Fruit fly (Drosophila melanogaster) whole organism, prepupa: ENCODE data around the gene rumi.

Source experiments
- CG10631 ChIP-seq: fragments of 200-800 bp; sonication (Bioruptor generic); optimal IDR thresholded peaks from 2 replicates; lab custom pipeline; 2016; ENCODE audit warnings: missing biosample characterization, missing genetic modification characterization
- CG11294 ChIP-seq: fragments of 200-800 bp; sonication (Bioruptor generic); IDR thresholded peaks from 2 replicates; pipeline ENCODE4 v1.3.6; 2022; ENCODE audit warnings: missing biosample characterization, missing genetic modification characterization
- CG11762 ChIP-seq: fragments of 200-800 bp; sonication (Bioruptor generic); optimal IDR thresholded peaks from 3 replicates; lab custom pipeline; 2016; ENCODE audit warnings: missing biosample characterization, missing genetic modification characterization; ENCODE audit not compliant: insufficient read depth
- CG15336 ChIP-seq: fragments of 200-800 bp; sonication (Bioruptor generic); IDR thresholded peaks from 2 replicates; pipeline ENCODE4 v1.3.6; 2022; ENCODE audit warnings: missing biosample characterization, missing genetic modification characterization
- CG34406 ChIP-seq: fragments of 200-800 bp; sonication (Bioruptor generic); optimal IDR thresholded peaks from 3 replicates; lab custom pipeline; 2016; ENCODE audit warnings: missing biosample characterization, missing genetic modification characterization
- CG6276 ChIP-seq: fragments of 200-800 bp; sonication (Bioruptor generic); optimal IDR thresholded peaks from 2 replicates; lab custom pipeline; 2017; ENCODE audit warnings: missing biosample characterization, mild to moderate bottlenecking, missing genetic modification characterization
- CG6792 ChIP-seq: fragments of 200-800 bp; sonication (Bioruptor generic); optimal IDR thresholded peaks from 3 replicates; lab custom pipeline; 2016; ENCODE audit warnings: missing biosample characterization, missing genetic modification characterization
- CG8319 ChIP-seq: fragments of 200-800 bp; sonication (Bioruptor generic); optimal IDR thresholded peaks from 3 replicates; lab custom pipeline; 2016; ENCODE audit warnings: missing biosample characterization, missing genetic modification characterization
- CG9139 ChIP-seq: fragments of 200-800 bp; sonication (Bioruptor generic); optimal IDR thresholded peaks from 3 replicates; lab custom pipeline; 2017; ENCODE audit warnings: missing biosample characterization, mild to moderate bottlenecking, missing genetic modification characterization
- Eip75B ChIP-seq: fragments of 200-800 bp; sonication (Bioruptor generic); optimal IDR thresholded peaks from 3 replicates; lab custom pipeline; 2016; ENCODE audit warnings: missing biosample characterization, missing genetic modification characterization
- Eip93F ChIP-seq: fragments of 200-800 bp; sonication (Bioruptor generic); optimal IDR thresholded peaks from 2 replicates; lab custom pipeline; 2016; ENCODE audit warnings: missing biosample characterization, mild to moderate bottlenecking, missing genetic modification characterization
- Ets96B ChIP-seq: fragments of 200-800 bp; optimal IDR thresholded peaks from 2 replicates; lab custom pipeline; 2019; ENCODE audit warnings: missing biosample characterization, mild to moderate bottlenecking, missing genetic modification characterization, moderate library complexity
- Gug ChIP-seq: fragments of 200-800 bp; sonication (Bioruptor generic); IDR thresholded peaks from 2 replicates; pipeline ENCODE4 v1.3.6; 2022; ENCODE audit warnings: missing biosample characterization, missing genetic modification characterization
- Hr39 ChIP-seq: fragments of 200-800 bp; sonication (Bioruptor generic); optimal IDR thresholded peaks from 2 replicates; lab custom pipeline; 2016; ENCODE audit warnings: missing biosample characterization, missing genetic modification characterization
- Hr4 ChIP-seq: fragments of 200-800 bp; sonication (Bioruptor generic); optimal IDR thresholded peaks from 3 replicates; lab custom pipeline; 2016; ENCODE audit warnings: missing biosample characterization, missing genetic modification characterization
- Lpt ChIP-seq: fragments of 200-800 bp; sonication (Bioruptor generic); optimal IDR thresholded peaks from 3 replicates; lab custom pipeline; 2016; ENCODE audit warnings: missing biosample characterization, missing genetic modification characterization
- OdsH ChIP-seq: fragments of 200-800 bp; sonication (Bioruptor generic); optimal IDR thresholded peaks from 3 replicates; lab custom pipeline; 2016; ENCODE audit warnings: missing biosample characterization, missing genetic modification characterization
- Sox14 ChIP-seq: fragments of 200-800 bp; sonication (Bioruptor generic); optimal IDR thresholded peaks from 3 replicates; lab custom pipeline; 2016; ENCODE audit warnings: missing biosample characterization, missing genetic modification characterization
- Sox15 ChIP-seq: fragments of 200-800 bp; sonication (Bioruptor generic); optimal IDR thresholded peaks from 3 replicates; lab custom pipeline; 2016; ENCODE audit warnings: missing biosample characterization, missing genetic modification characterization
- acj6 ChIP-seq: fragments of 200-800 bp; sonication (Bioruptor generic); optimal IDR thresholded peaks from 3 replicates; lab custom pipeline; 2016; ENCODE audit warnings: missing biosample characterization, missing genetic modification characterization
- dac ChIP-seq: fragments of 200-800 bp; sonication (Bioruptor generic); optimal IDR thresholded peaks from 2 replicates; lab custom pipeline; 2017; ENCODE audit warnings: missing biosample characterization, mild to moderate bottlenecking, missing genetic modification characterization
- fd59A ChIP-seq: fragments of 200-800 bp; sonication (Bioruptor generic); optimal IDR thresholded peaks from 2 replicates; lab custom pipeline; 2017; ENCODE audit warnings: missing biosample characterization, mild to moderate bottlenecking, missing genetic modification characterization, missing genetic modification reagents
- fd85E ChIP-seq: fragments of 200-800 bp; sonication (Bioruptor generic); optimal IDR thresholded peaks from 3 replicates; lab custom pipeline; 2016; ENCODE audit warnings: missing biosample characterization, missing genetic modification characterization
- lz ChIP-seq: fragments of 200-800 bp; sonication (Bioruptor generic); optimal IDR thresholded peaks from 3 replicates; lab custom pipeline; 2016; ENCODE audit warnings: missing biosample characterization, missing genetic modification characterization
- pdm3 ChIP-seq: fragments of 200-800 bp; sonication (Bioruptor generic); optimal IDR thresholded peaks from 3 replicates; lab custom pipeline; 2016; ENCODE audit warnings: missing biosample characterization, missing genetic modification characterization
- salr ChIP-seq, 2 experiments: fragments of 200-800 bp; sonication (Bioruptor generic); optimal IDR thresholded peaks; 3 replicates each; lab custom pipeline; 2016 to 2018; ENCODE audit warnings: missing biosample characterization in 2 of 2, missing genetic modification characterization in 2 of 2, mild to moderate bottlenecking in 1 of 2
- ss ChIP-seq, 2 experiments: fragments of 200-800 bp; sonication (Bioruptor generic); optimal IDR thresholded peaks; 2 replicates in 1 of 2; 3 replicates in 1 of 2; lab custom pipeline; 2017 to 2018; ENCODE audit warnings: mild to moderate bottlenecking in 2 of 2, missing biosample characterization in 2 of 2, missing genetic modification characterization in 2 of 2, moderate library complexity in 1 of 2
- svp ChIP-seq: fragments of 200-800 bp; sonication (Bioruptor generic); peaks from one replicate; lab custom pipeline; 2016; ENCODE audit warnings: missing biosample characterization, missing genetic modification characterization
- vri ChIP-seq: fragments of 200-800 bp; sonication (Bioruptor generic); optimal IDR thresholded peaks from 3 replicates; lab custom pipeline; 2016; ENCODE audit warnings: missing biosample characterization, mild to moderate bottlenecking, missing genetic modification characterization

The rumi gene

DNA sequence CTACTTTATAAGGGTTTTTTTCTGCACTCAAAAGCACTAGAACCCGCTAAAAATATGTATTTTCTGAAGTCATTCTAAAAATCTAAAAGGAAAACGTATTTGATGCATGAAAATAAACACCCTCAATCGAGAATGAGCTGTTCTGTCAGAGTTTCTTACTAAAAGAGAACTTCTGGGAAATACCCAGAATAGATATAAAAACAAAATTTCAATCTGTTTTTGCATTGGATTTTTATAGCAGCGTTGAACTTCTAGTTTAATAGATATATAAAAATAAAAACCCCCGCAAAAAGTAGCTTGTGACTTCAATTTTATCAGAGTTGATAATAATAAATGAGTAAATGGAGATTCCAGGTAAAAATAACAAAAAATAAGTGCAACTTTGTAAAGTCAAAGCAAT, 32.0 kb downstream of the rumi start:
- TF ChIP-seq salr (GFP tag; optimal IDR thresholded peaks at IDR 0.05; lab: Kevin White, UChicago) (no peak), CG9139 (GFP tag; lab: Kevin White, UChicago) (no peak), Eip93F (no peak)
- TF ChIP-seq, all 60 proteins: peak for 0

DNA sequence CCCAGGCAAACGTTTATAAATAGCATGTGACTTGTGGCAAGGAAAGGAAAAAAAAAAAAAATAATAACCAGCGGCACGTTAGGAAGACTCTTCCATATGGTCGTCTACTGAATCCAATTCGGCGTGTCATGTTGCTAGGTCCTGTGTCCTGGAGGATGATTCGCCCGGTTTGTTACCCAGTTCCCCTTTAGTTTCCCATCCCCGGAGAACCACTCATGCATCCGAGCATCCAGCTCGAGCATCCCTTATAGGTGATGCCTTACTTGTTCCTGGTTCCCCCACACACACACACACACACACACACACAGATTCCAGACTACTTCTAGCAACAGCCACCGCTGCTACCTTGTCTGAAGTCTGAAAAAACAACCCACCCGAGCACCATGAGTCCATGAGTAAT, 32.5 kb downstream of the rumi start:
- no peak for TF ChIP-seq Eip75B (GFP tag; lab: Kevin White, UChicago)

DNA sequence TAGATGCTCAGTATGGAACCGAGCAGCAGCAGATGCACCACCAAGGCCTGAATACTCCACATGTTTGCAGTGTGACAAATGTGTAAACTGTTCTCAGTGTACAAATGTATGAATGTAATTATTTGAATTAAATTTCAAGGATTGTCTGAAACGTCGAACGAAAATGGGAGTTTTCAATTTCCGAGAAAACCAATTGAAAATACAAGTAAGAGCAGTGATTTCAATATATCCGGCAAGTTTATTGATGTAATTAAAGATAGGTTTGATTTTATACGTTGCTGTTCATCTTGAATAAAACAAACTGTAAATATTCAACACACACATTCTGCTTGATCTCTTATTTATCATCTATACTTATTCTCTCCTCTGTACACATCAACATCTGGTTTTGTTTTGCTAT, 39.7 kb downstream of the rumi start, which contains the start of gene CG4907:
TSS of gene CG4907 (minus strand) at position 101 of the 400 bp plus-strand sequence.
- no peak for TF ChIP-seq CG10631
- no peak for TF ChIP-seq acj6 (GFP tag; lab: Kevin White, UChicago)

DNA sequence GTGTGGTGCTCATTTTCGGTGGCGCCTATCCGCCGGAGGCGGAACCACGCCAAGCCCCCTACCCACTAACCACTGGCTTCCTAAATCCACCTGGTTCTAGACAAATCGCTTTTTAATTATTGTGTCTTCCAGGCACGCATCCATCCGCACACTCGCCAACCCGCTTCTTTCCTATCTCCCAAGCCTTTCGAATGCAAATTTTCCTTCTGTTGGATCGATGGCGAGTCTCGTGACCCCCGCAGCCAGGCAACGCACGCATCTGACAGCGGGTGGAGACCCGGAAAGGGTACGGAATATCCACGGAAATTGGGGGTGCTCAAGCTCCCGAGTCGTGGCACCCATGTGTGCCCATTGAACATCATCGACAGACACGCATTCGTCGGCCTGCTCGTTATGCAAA, 43.2 kb downstream of the rumi start, which contains the start of gene CG13842:
TSS of gene CG13842 (minus strand) at position 101 of the 400 bp plus-strand sequence.
- no peak for TF ChIP-seq CG8319
- no peak for TF ChIP-seq fd85E
- TF ChIP-seq CG6276, result no peak
- no peak for TF ChIP-seq Lpt
- no peak for TF ChIP-seq CG11294
- TF ChIP-seq Gug (GFP tag; lab: Robert Waterston, UW), result no peak
- no peak for TF ChIP-seq Hr39 (GFP tag; lab: Kevin White, UChicago)
- TF ChIP-seq Sox14 (GFP tag; lab: Kevin White, UChicago), result no peak
- TF ChIP-seq Sox15 (GFP tag; lab: Kevin White, UChicago), result no peak
- TF ChIP-seq lz, result no peak
- no peak for TF ChIP-seq CG11762
- TF ChIP-seq, all 60 proteins: peak for 0

DNA sequence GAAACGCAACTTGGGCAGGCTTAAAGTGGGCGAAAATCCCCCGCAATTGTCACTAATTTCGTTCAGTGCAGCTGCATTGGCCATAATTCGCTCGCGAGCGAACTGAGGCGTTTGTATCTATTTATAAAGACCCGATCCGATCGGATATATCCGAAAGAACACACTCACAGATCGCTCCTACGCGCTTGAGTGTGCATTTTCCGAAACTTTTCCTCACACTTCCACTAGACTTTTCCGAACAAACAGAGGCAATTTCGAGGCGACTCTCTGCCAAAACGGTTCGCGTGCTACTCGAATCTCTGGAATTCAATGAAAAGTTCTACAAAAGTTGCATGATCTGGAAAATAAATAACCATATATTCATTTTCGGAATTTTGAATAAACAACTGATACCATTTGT, 48.6 kb downstream of the rumi start, which contains the start of the genes CG6972 and CCAP:
TSS of gene CG6972 (plus strand) at position 215 of the 400 bp plus-strand sequence.
TSS of gene CCAP (minus strand) at position 292 of the 400 bp plus-strand sequence.
- TF ChIP-seq Eip93F (no peak), CG8319 (no peak), CG6792 (GFP tag; lab: Kevin White, UChicago) (no peak), Ets96B (tag; lab: Kevin White, UChicago) (no peak), pdm3 (GFP tag; lab: Kevin White, UChicago) (no peak), CG34406 (GFP tag; lab: Kevin White, UChicago) (no peak), Sox15 (GFP tag; lab: Kevin White, UChicago) (no peak), CG15336 (GFP tag; lab: Robert Waterston, UW) (no peak), dac (GFP tag; lab: Kevin White, UChicago) (no peak), OdsH (GFP tag; lab: Kevin White, UChicago) (no peak), ss (GFP tag; optimal IDR thresholded peaks at IDR 0.05; lab: Kevin White, UChicago) (no peak), Gug (GFP tag; lab: Robert Waterston, UW) (no peak), vri (no peak), Hr4 (no peak), svp (GFP tag; lab: Kevin White, UChicago) (no peak), fd59A (GFP tag; lab: Kevin White, UChicago) (no peak)
- TF ChIP-seq, all 60 proteins: peak for 0
